Fruit fly (Drosophila melanogaster) whole organism: ENCODE results near the gene bb8.

Experiments
- CG8478 ChIP-seq: fragments of >200 bp; optimal IDR thresholded peaks from 2 replicates; lab custom pipeline; 2018; ENCODE audit warnings: inconsistent platforms
- Dll ChIP-seq: fragments of >200 bp; optimal IDR thresholded peaks from 2 replicates; lab custom pipeline; 2017
- EcR ChIP-seq, 2 experiments: fragments of >200 bp; optimal IDR thresholded peaks; 2 replicates each; lab custom pipeline; 2017; ENCODE audit warnings: missing biosample characterization in 2 of 2, missing genetic modification characterization in 2 of 2, missing genetic modification reagents in 2 of 2
- pan ChIP-seq: fragments of >200 bp; optimal IDR thresholded peaks from 2 replicates; lab custom pipeline; 2017
- psq ChIP-seq: fragments of >200 bp; optimal IDR thresholded peaks from 2 replicates; lab custom pipeline; 2017
- usp ChIP-seq: fragments of >200 bp; optimal IDR thresholded peaks from 2 replicates; lab custom pipeline; 2017; ENCODE audit warnings: missing biosample characterization, missing genetic modification characterization, mixed read lengths

The bb8 gene

DNA sequence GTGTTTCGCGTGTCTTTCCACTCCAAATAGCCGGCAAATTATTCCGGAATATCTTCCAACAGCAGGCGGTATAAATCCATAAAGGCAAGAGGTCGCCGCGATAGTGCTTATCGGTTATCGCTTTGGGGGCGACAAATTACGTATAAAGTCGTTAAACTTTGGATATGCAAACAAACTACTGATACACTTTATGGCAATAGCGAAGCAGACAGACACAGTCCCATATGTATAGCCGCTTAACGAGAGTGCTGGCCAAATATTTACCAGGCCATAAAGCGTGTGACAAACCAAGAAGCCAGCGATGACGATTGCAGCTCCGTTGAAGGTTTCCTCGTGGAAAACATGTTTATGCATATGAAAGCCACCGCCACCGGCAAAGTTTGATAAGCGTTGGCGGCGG is 5.7 kb downstream of the bb8 start:
- TF ChIP-seq EcR (GFP tag; optimal IDR thresholded peaks at IDR 0.05; lab: Kevin White, UChicago) (no peak), psq (lab: Kevin White, UChicago) (no peak), pan (lab: Kevin White, UChicago) (no peak), Dll (no peak), usp (no peak), CG8478 (lab: Kevin White, UChicago) (no peak)

DNA sequence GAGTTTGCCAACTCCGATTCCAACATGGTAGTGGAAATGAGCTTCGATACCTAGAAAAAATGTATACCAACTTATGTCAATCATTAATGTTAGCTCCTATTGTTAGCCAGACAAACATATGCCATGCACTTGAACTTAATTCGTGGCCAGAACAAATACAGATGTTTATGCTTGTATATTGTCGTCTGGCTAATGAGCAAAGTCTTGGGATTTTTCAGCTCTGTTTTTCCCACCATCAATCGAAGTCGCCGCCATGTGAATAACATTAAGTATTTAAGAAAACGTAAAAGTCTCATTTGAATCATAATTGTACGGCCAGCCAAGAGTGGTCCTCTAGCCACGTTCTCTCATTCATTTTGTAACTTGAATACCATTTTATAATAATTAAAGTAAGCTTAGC is 6.3 kb downstream of the bb8 start, which contains the start of gene CG6763:
TSS of gene CG6763 (plus strand) at position 301 of the 400 bp plus-strand sequence.
- no peak for TF ChIP-seq pan (lab: Kevin White, UChicago)
- no peak for TF ChIP-seq Dll
- TF ChIP-seq usp, result no peak
- TF ChIP-seq CG8478 (lab: Kevin White, UChicago), result no peak
- TF ChIP-seq psq (lab: Kevin White, UChicago), result no peak
- TF ChIP-seq EcR (GFP tag; optimal IDR thresholded peaks at IDR 0.05; lab: Kevin White, UChicago), result no peak

dm6 chr3R:23280806-23281257 is 9.2 kb downstream of the bb8 start, which contains the start of the genes orb and Cdc16:
TSS of gene orb (minus strand) at chr3R:23280856.
TSS of gene Cdc16 (plus strand) at chr3R:23281201.
- TF ChIP-seq pan (lab: Kevin White, UChicago), result no peak
- no peak for TF ChIP-seq CG8478 (lab: Kevin White, UChicago)
- TF ChIP-seq psq (lab: Kevin White, UChicago), result no peak
- no peak for TF ChIP-seq Dll
- TF ChIP-seq EcR (GFP tag; optimal IDR thresholded peaks at IDR 0.05; lab: Kevin White, UChicago), result no peak
- TF ChIP-seq usp, result no peak

DNA sequence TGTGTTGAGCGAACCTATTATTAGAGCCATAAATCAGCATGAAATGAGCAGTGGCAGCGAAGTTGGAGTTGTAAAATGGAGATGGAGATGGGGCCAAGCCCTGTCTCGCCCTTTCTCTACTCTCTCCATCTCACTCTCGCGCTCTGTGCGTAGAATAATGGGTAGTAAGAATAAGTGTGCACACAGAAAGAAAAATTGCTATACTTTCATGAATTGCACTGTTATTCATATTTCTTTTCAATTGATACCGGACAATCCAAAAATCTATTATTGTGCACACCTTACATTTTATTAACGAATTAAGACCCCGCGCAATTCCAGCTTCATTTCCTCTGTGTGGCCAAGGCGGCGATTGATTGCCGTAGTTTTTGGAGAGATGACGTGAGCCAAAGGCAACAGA is 10.2 kb downstream of the bb8 start:
- TF ChIP-seq Dll (no peak), EcR (GFP tag; optimal IDR thresholded peaks at IDR 0.05; lab: Kevin White, UChicago) (no peak), CG8478 (lab: Kevin White, UChicago) (no peak), usp (no peak)

dm6 chr3R:23278704-23279379 is 11.1 kb downstream of the bb8 start:
- TF ChIP-seq EcR (GFP tag; optimal IDR thresholded peaks at IDR 0.05; lab: Kevin White, UChicago) (no peak), psq (lab: Kevin White, UChicago) (no peak), pan (lab: Kevin White, UChicago) (no peak), usp (no peak), CG8478 (lab: Kevin White, UChicago) (no peak), Dll (no peak)

DNA sequence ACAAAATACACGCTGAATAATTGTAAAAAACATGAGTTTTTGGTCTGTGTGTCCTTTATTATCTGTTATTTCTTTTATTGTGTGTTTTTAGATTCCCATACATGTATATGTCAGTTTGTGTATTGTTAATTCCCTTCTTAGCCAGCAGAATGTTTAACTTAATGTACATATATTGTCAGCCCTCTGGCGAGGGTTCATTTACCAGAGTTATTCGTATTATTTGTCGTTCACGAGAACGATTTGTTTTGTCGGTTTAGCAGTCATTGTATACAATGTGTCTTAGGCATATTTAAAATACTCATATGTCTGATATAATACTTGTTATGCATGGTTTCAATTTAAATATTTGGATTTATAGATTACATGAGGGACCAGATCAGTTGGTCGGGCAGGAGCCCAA is 29.4 kb downstream of the bb8 start:
- TF ChIP-seq psq (lab: Kevin White, UChicago), result no peak
- no peak for TF ChIP-seq usp
- no peak for TF ChIP-seq CG8478 (lab: Kevin White, UChicago)
- no peak for TF ChIP-seq pan (lab: Kevin White, UChicago)
- no peak for TF ChIP-seq EcR (GFP tag; optimal IDR thresholded peaks at IDR 0.05; lab: Kevin White, UChicago)
- no peak for TF ChIP-seq Dll

dm6 chr3R:23258524-23258923 is 31.5 kb downstream of the bb8 start:
- no peak for TF ChIP-seq CG8478 (lab: Kevin White, UChicago)
- TF ChIP-seq pan (lab: Kevin White, UChicago), result no peak
- no peak for TF ChIP-seq EcR (GFP tag; optimal IDR thresholded peaks at IDR 0.05; lab: Kevin White, UChicago)
- no peak for TF ChIP-seq Dll
- no peak for TF ChIP-seq usp
- TF ChIP-seq psq (lab: Kevin White, UChicago), result no peak

dm6 chr3R:23257986-23258427 is 32.0 kb downstream of the bb8 start, which contains the start of the genes wda and Pex11c:
TSS of gene wda (minus strand) at chr3R:23258087.
TSS of gene Pex11c (plus strand) at chr3R:23258365.
- TF ChIP-seq pan (lab: Kevin White, UChicago) (no peak), usp (no peak), CG8478 (lab: Kevin White, UChicago) (no peak), EcR (GFP tag; optimal IDR thresholded peaks at IDR 0.05; lab: Kevin White, UChicago) (no peak), psq (lab: Kevin White, UChicago) (no peak), Dll (no peak)

DNA sequence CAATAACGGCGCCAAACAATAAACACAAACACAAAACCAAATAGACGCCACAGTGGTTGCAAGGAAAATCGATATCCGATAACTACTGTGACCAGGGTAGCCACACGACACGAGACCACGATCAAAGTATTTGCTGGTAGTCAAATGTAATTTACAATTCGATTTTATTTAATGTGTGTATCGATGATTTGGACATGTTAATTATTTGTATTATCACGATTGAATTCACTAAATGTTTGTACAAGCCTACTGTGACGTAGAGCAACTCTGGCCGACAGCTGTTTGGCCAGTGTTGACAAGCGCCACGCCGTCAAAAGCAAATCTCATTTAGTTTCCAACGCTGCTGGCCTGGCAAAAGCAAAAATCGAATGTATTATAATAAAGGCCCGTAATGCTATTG is 38.7 kb downstream of the bb8 start, which contains the start of the genes Rad60 and EloA:
TSS of gene Rad60 (minus strand) at position 222 of the 400 bp plus-strand sequence.
TSS of gene EloA (plus strand) at position 308 of the 400 bp plus-strand sequence.
- TF ChIP-seq pan (lab: Kevin White, UChicago) (no peak), Dll (no peak), psq (lab: Kevin White, UChicago) (no peak)

DNA sequence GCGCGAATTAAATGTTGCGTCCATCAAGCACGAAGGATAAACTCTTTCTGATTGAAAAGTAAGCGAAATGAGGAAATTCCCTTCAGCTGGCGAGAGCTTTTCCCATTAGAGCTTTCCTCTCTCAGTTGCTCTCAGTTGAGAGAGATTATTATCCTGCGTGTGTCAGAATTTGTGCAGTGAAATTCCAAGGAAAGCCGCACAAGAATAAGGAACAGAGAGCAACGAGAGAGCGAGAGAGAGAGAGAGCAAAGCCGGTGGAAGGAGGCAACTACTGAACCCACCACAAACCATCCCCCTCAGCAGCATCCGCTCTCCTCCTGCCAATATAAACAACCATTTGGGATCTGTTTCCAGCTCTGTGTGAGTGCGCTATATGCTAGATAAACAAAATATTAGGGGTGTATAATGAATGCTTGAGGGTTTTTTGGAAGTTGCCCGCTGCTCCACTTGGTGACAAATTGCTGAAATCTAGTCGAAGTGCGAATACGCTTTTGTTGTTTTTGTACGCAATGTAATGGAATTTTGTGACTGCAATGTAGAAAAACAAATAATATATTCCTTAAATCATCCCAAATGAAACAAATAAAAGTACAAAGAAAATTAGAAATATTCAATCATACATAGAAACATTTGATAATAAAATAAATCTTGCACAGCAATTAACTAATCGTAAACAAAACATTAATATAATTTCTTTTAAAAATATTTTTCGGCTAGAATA is 41.0 kb downstream of the bb8 start, which contains the start of gene CG4467:
TSS of gene CG4467 (minus strand) at position 51 of the 721 bp plus-strand sequence.
- no peak for TF ChIP-seq Dll
- TF ChIP-seq usp, result no peak
- no peak for TF ChIP-seq EcR (GFP tag; optimal IDR thresholded peaks at IDR 0.05; lab: Kevin White, UChicago)
- no peak for TF ChIP-seq pan (lab: Kevin White, UChicago)
- no peak for TF ChIP-seq CG8478 (lab: Kevin White, UChicago)
- no peak for TF ChIP-seq psq (lab: Kevin White, UChicago)

DNA sequence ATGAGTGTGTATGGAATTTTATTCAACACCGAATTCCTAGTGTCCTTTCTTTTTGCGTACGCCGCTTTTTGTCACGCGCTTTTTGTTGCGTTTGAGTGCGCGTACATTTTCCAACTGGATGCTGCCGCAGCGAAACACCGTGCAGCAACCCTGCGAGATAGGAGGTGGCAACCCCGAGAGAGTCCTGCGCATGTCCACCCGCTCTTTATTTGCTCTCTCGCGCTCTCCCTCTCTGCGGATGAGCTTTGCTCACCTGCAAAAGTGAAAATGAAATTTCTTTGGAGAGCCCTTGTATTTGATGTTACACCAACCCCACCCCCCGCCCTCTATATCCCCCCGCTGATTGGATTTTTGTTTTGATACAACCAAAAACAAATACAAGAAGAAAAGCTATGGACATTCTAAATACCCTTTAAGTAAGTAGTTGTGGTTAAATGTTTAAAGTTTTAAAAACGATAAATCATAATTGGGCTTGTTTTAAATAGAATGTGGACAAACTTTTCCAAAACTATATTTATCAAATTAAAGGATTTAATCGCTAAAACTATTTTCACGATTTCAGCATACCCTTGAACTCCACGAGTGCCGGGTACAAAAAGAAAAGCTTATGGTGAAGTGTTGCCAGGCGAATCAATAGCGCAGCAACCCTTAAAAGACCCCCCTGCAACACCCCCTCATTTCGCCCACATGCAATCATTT is 49.9 kb downstream of the bb8 start:
- no peak for TF ChIP-seq pan (lab: Kevin White, UChicago)
- no peak for TF ChIP-seq EcR (GFP tag; optimal IDR thresholded peaks at IDR 0.05; lab: Kevin White, UChicago)
- no peak for TF ChIP-seq usp
- TF ChIP-seq CG8478 (lab: Kevin White, UChicago), result no peak
- no peak for TF ChIP-seq Dll
- TF ChIP-seq psq (lab: Kevin White, UChicago), result no peak
